Worm (Caenorhabditis elegans): ENCODE results near the gene Y51H7C.1.

DNA sequence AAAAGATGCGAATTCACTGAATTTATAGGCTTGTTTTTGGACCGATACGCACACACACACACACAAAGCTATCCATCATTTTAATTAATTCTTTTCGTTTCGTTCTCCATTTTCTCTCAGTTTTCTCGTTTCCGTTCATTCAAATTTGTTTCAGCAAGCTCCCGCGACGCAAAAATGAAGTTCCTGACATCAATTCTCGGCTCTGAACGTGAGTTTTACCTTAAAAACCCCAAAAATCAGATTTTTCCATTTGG, 29.3 kb upstream of the Y51H7C.1 start, which contains the start of gene Y51H7C.3:
- TF ChIP-seq tbx-37 (GFP tag; conservative IDR thresholded peaks at IDR 0.05) (no peak), ama-1 (optimal IDR thresholded peaks at IDR 0.05) (no peak)
